Worm (Caenorhabditis elegans): Measurements from ENCODE around the gene chpf-2.

The chpf-2 gene

ce11 chrV:3039282-3039681 lies at the start of gene chpf-2:
Gene chpf-2, minus strand, starts transcription at chrV:3039382.
- no peak for TF ChIP-seq mxl-2 (GFP tag; conservative IDR thresholded peaks at IDR 0.05)
- no peak for TF ChIP-seq nhr-111 (GFP tag; optimal IDR thresholded peaks at IDR 0.05)
- TF ChIP-seq hmg-1.1 (GFP tag; IDR thresholded peaks at IDR 0.05), result no peak
- TF ChIP-seq ztf-11 (tag; optimal IDR thresholded peaks at IDR 0.05), result no peak
- TF ChIP-seq zip-11 (GFP tag; IDR thresholded peaks at IDR 0.05), result no peak
- TF ChIP-seq zip-2 (tag; optimal IDR thresholded peaks at IDR 0.05), result no peak
- no peak for TF ChIP-seq aly-2 (tag; optimal IDR thresholded peaks at IDR 0.05)
- TF ChIP-seq T26A8.4 (GFP tag; IDR thresholded peaks at IDR 0.05), result no peak
- TF ChIP-seq nhr-76 (tag; optimal IDR thresholded peaks at IDR 0.05), result no peak

- no peak for TF ChIP-seq fos-1 (tag; optimal IDR thresholded peaks at IDR 0.05)
- no peak for TF ChIP-seq ctbp-1 (GFP tag; IDR thresholded peaks at IDR 0.05)
- no peak for TF ChIP-seq jun-1 (tag; optimal IDR thresholded peaks at IDR 0.05)
- no peak for TF ChIP-seq mdt-29 (GFP tag; IDR thresholded peaks at IDR 0.05)
- TF ChIP-seq zfp-3 (GFP tag; conservative IDR thresholded peaks at IDR 0.05), result no peak
- no peak for TF ChIP-seq snpc-1.2 (GFP tag; IDR thresholded peaks at IDR 0.05)
- no peak for TF ChIP-seq lin-15B (tag; optimal IDR thresholded peaks at IDR 0.05)
- TF ChIP-seq D1046.2 (GFP tag; IDR thresholded peaks at IDR 0.05), result no peak
- TF ChIP-seq hlh-30 (tag; optimal IDR thresholded peaks at IDR 0.05; ENCODE audit: insufficient read depth), result no peak
- no peak for TF ChIP-seq Y5F2A.4 (GFP tag; optimal IDR thresholded peaks at IDR 0.05)
These were observed 49.6 kb upstream of the chpf-2 start, which contains the start of gene acs-21 for ce11 chrV:3088768-3089167. Gene acs-21, plus strand, starts transcription at chrV:3089068.

ce11 chrV:3086260-3086659 lies 47.1 kb upstream of the chpf-2 start, which contains the start of gene srt-8:
Gene srt-8, plus strand, starts transcription at chrV:3086560.
- no peak for TF ChIP-seq gei-8 (GFP tag; optimal IDR thresholded peaks at IDR 0.05)
- TF ChIP-seq aha-1 (tag), result no peak
- TF ChIP-seq madf-5 (GFP tag; IDR thresholded peaks at IDR 0.05), result no peak
- TF ChIP-seq egl-43 (GFP tag; IDR thresholded peaks at IDR 0.05), result no peak
- no peak for TF ChIP-seq Y5F2A.4 (GFP tag; optimal IDR thresholded peaks at IDR 0.05)
- no peak for TF ChIP-seq T26A8.4 (GFP tag; IDR thresholded peaks at IDR 0.05)
- no peak for TF ChIP-seq ceh-62 (tag; optimal IDR thresholded peaks at IDR 0.05)
- no peak for TF ChIP-seq F10B5.3 (tag; optimal IDR thresholded peaks at IDR 0.05)
- TF ChIP-seq dve-1 (tag; optimal IDR thresholded peaks at IDR 0.05; ENCODE audit: insufficient read depth), result no peak
- TF ChIP-seq spr-1 (tag; optimal IDR thresholded peaks at IDR 0.05), result no peak
- no peak for TF ChIP-seq fos-1 (tag; optimal IDR thresholded peaks at IDR 0.05)
- TF ChIP-seq ces-1 (GFP tag; optimal IDR thresholded peaks at IDR 0.05), result no peak
- no peak for TF ChIP-seq ceh-82 (tag; optimal IDR thresholded peaks at IDR 0.05)
- TF ChIP-seq F44E2.7 (GFP tag; IDR thresholded peaks at IDR 0.05), result no peak
- TF ChIP-seq set-16 (GFP tag; IDR thresholded peaks at IDR 0.05), result no peak
- no peak for TF ChIP-seq rbr-2 (tag; optimal IDR thresholded peaks at IDR 0.05)
- no peak for TF ChIP-seq fkh-10 (GFP tag; optimal IDR thresholded peaks at IDR 0.05)
- TF ChIP-seq mdt-29 (GFP tag; IDR thresholded peaks at IDR 0.05), result no peak
- no peak for TF ChIP-seq lin-13 (GFP tag; optimal IDR thresholded peaks at IDR 0.05)

ce11 chrV:3081471-3081870 lies 42.3 kb upstream of the chpf-2 start, which contains the start of gene srt-7:
Gene srt-7, plus strand, starts transcription at chrV:3081771.
- TF ChIP-seq mes-2 (tag; optimal IDR thresholded peaks at IDR 0.05; ENCODE audit: poor library complexity, severe bottlenecking) (no peak), ceh-20 (GFP tag; IDR thresholded peaks at IDR 0.05) (no peak), madf-9 (GFP tag; conservative IDR thresholded peaks at IDR 0.05) (no peak), lin-1 (GFP tag; IDR thresholded peaks at IDR 0.05) (no peak), Y105C5A.15 (GFP tag; IDR thresholded peaks at IDR 0.05) (no peak), ztf-7 (tag; optimal IDR thresholded peaks at IDR 0.05) (no peak), tag-97 (GFP tag; IDR thresholded peaks at IDR 0.05) (no peak), dmd-9 (GFP tag; IDR thresholded peaks at IDR 0.05) (no peak), aha-1 (tag) (no peak), spr-3 (GFP tag; optimal IDR thresholded peaks at IDR 0.05) (no peak), nhr-76 (tag; optimal IDR thresholded peaks at IDR 0.05) (no peak)

Measured in whole organism, L4 larva.